Fruit fly (Drosophila melanogaster) whole organism, embryonic: ENCODE data around the gene CG34450.

Experiments
- ATbp ChIP-seq: fragments of 200-800 bp; sonication (Bioruptor generic); optimal IDR thresholded peaks from 2 replicates; lab custom pipeline; 2017; ENCODE audit warnings: missing biosample characterization, mild to moderate bottlenecking, missing genetic modification characterization, missing genetic modification reagents
- Blimp-1 ChIP-seq: fragments of 200-800 bp; sonication (Bioruptor generic); optimal IDR thresholded peaks from 3 replicates; lab custom pipeline; 2018; ENCODE audit warnings: missing biosample characterization, missing genetic modification characterization, mild to moderate bottlenecking, moderate library complexity, missing genetic modification reagents
- CG10366 ChIP-seq: fragments of 200-800 bp; sonication (Bioruptor generic); IDR thresholded peaks from 2 replicates; pipeline ENCODE4 v1.3.6; 2022; ENCODE audit warnings: missing biosample characterization, missing genetic modification characterization
- CG10431 ChIP-seq: fragments of 200-800 bp; sonication (Bioruptor generic); optimal IDR thresholded peaks from 3 replicates; lab custom pipeline; 2018; ENCODE audit warnings: missing biosample characterization, mild to moderate bottlenecking, missing genetic modification characterization
- CG10979 ChIP-seq: fragments of 200-800 bp; sonication (Bioruptor generic); optimal IDR thresholded peaks from 2 replicates; lab custom pipeline; 2018; ENCODE audit warnings: missing biosample characterization, mild to moderate bottlenecking, missing genetic modification characterization, moderate library complexity
- CG13775 ChIP-seq: fragments of 200-800 bp; sonication (Bioruptor generic); optimal IDR thresholded peaks from 3 replicates; lab custom pipeline; 2017; ENCODE audit warnings: missing biosample characterization, mild to moderate bottlenecking, missing genetic modification characterization
- CG16813 ChIP-seq: fragments of 200-800 bp; sonication (Bioruptor generic); IDR thresholded peaks from 3 replicates; pipeline ENCODE4 v1.3.6; 2022; ENCODE audit warnings: missing biosample characterization, missing genetic modification characterization; ENCODE audit not compliant: partially characterized antibody
- CG2199 ChIP-seq: fragments of 200-800 bp; sonication (Bioruptor generic); IDR thresholded peaks from 3 replicates; pipeline ENCODE4 v1.3.6; 2022; ENCODE audit warnings: missing biosample characterization, missing genetic modification characterization
- CG31441 ChIP-seq: fragments of 200-800 bp; sonication (Bioruptor generic); IDR thresholded peaks from 2 replicates; pipeline ENCODE4 v1.3.6; 2022; ENCODE audit warnings: missing biosample characterization, missing genetic modification characterization
- CG32532 ChIP-seq: fragments of 200-800 bp; sonication (Bioruptor generic); IDR thresholded peaks from 2 replicates; pipeline ENCODE4 v1.3.6; 2022; ENCODE audit warnings: missing biosample characterization, missing genetic modification characterization
- CG32772 ChIP-seq: fragments of 200-800 bp; sonication (Bioruptor generic); IDR thresholded peaks from 2 replicates; pipeline ENCODE4 v1.3.6; 2022; ENCODE audit warnings: missing biosample characterization, missing genetic modification characterization
- CG33213 ChIP-seq: fragments of 200-800 bp; sonication (Bioruptor generic); optimal IDR thresholded peaks from 3 replicates; lab custom pipeline; 2016; ENCODE audit warnings: missing biosample characterization, missing genetic modification characterization
- CG42726 ChIP-seq: fragments of 200-800 bp; sonication (Bioruptor generic); IDR thresholded peaks from 2 replicates; pipeline ENCODE4 v1.3.6; 2022; ENCODE audit warnings: missing biosample characterization, missing genetic modification characterization; ENCODE audit not compliant: partially characterized antibody
- CG4360 ChIP-seq: fragments of 200-800 bp; sonication (Bioruptor generic); IDR thresholded peaks from 2 replicates; pipeline ENCODE4 v1.3.6; 2022; ENCODE audit warnings: missing biosample characterization, missing genetic modification characterization
- CG4424 ChIP-seq: fragments of 200-800 bp; sonication (Bioruptor generic); optimal IDR thresholded peaks from 3 replicates; lab custom pipeline; 2016; ENCODE audit warnings: missing biosample characterization, missing genetic modification characterization
- CG6175 ChIP-seq: fragments of 200-800 bp; sonication (Bioruptor generic); IDR thresholded peaks from 3 replicates; pipeline ENCODE4 v1.3.6; 2022; ENCODE audit warnings: missing biosample characterization, missing genetic modification characterization
- Drgx ChIP-seq: fragments of 200-800 bp; sonication (Bioruptor generic); IDR thresholded peaks from 2 replicates; pipeline ENCODE4 v1.3.6; 2022; ENCODE audit warnings: missing biosample characterization, missing genetic modification characterization
- E2f2 ChIP-seq: fragments of 200-800 bp; sonication (Bioruptor generic); IDR thresholded peaks from 2 replicates; pipeline ENCODE4 v1.3.6; 2022; ENCODE audit warnings: missing biosample characterization, missing genetic modification characterization
- HLH3B ChIP-seq: fragments of 200-800 bp; sonication (Bioruptor generic); IDR thresholded peaks from 2 replicates; pipeline ENCODE4 v1.3.6; 2022; ENCODE audit warnings: missing biosample characterization, missing genetic modification characterization
- Hmr ChIP-seq: fragments of 200-800 bp; sonication (Bioruptor generic); optimal IDR thresholded peaks from 3 replicates; lab custom pipeline; 2017; ENCODE audit warnings: mild to moderate bottlenecking, missing biosample characterization, missing genetic modification reagents, missing genetic modification characterization
- Meics ChIP-seq: fragments of 200-800 bp; sonication (Bioruptor generic); optimal IDR thresholded peaks from 2 replicates; lab custom pipeline; 2017; ENCODE audit warnings: missing biosample characterization, mild to moderate bottlenecking, missing genetic modification characterization
- Nf-YA ChIP-seq: fragments of 200-800 bp; sonication (Bioruptor generic); IDR thresholded peaks from 2 replicates; pipeline ENCODE4 v1.3.6; 2022; ENCODE audit warnings: missing biosample characterization, missing genetic modification characterization
- Rfx ChIP-seq: fragments of 200-800 bp; sonication (Bioruptor generic); IDR thresholded peaks from 2 replicates; pipeline ENCODE4 v1.3.6; 2022; ENCODE audit warnings: missing biosample characterization, missing genetic modification characterization
- Sin3A ChIP-seq: fragments of >200 bp; optimal IDR thresholded peaks from 2 replicates; lab custom pipeline; 2018
- Taf1 ChIP-seq: fragments of 200-800 bp; sonication (Bioruptor generic); IDR thresholded peaks from 2 replicates; pipeline ENCODE4 v1.3.6; 2022; ENCODE audit warnings: missing biosample characterization, missing genetic modification characterization
- al ChIP-seq: fragments of 200-800 bp; sonication (Bioruptor generic); IDR thresholded peaks from 2 replicates; pipeline ENCODE4 v1.3.6; 2022; ENCODE audit warnings: missing biosample characterization, missing genetic modification characterization
- aop ChIP-seq: fragments of 200-800 bp; sonication (Bioruptor generic); IDR thresholded peaks from 2 replicates; pipeline ENCODE4 v1.3.6; 2022; ENCODE audit warnings: missing biosample characterization, missing genetic modification characterization
- bab2 ChIP-seq: fragments of 200-800 bp; sonication (Bioruptor generic); optimal IDR thresholded peaks from 2 replicates; lab custom pipeline; 2016; ENCODE audit warnings: missing biosample characterization, missing genetic modification characterization
- bsh ChIP-seq, 2 experiments: fragments of 200-800 bp; sonication (Bioruptor generic); optimal IDR thresholded peaks; 2 replicates each; lab custom pipeline; 2017 to 2018; ENCODE audit warnings: mild to moderate bottlenecking in 2 of 2, missing biosample characterization in 2 of 2, missing genetic modification characterization in 2 of 2, moderate library complexity in 1 of 2
- chinmo ChIP-seq: fragments of 200-800 bp; sonication (Bioruptor generic); IDR thresholded peaks from 4 replicates; pipeline ENCODE4 v1.3.6; 2022; ENCODE audit warnings: missing biosample characterization, missing genetic modification characterization; ENCODE audit not compliant: partially characterized antibody
- chn ChIP-seq: fragments of 200-800 bp; sonication (Bioruptor generic); optimal IDR thresholded peaks from 2 replicates; lab custom pipeline; 2016; ENCODE audit warnings: missing biosample characterization, missing genetic modification characterization
- croc ChIP-seq: fragments of 200-800 bp; sonication (Bioruptor generic); conservative IDR thresholded peaks from 3 replicates; pipeline ENCODE4 v1.3.6; 2022; ENCODE audit warnings: missing biosample characterization, missing genetic modification characterization
- crol ChIP-seq: fragments of 200-800 bp; sonication (Bioruptor generic); IDR thresholded peaks from 2 replicates; pipeline ENCODE4 v1.3.6; 2022; ENCODE audit warnings: missing biosample characterization, missing genetic modification characterization
- disco-r ChIP-seq: fragments of 200-800 bp; sonication (Bioruptor generic); optimal IDR thresholded peaks from 2 replicates; lab custom pipeline; 2016; ENCODE audit warnings: missing biosample characterization, missing genetic modification characterization
- dysf ChIP-seq: fragments of 200-800 bp; sonication (Bioruptor generic); IDR thresholded peaks from 3 replicates; pipeline ENCODE4 v1.3.6; 2022; ENCODE audit warnings: missing biosample characterization, missing genetic modification characterization
- gro ChIP-seq: fragments of 200-800 bp; sonication (Bioruptor generic); optimal IDR thresholded peaks from 2 replicates; lab custom pipeline; 2016; ENCODE audit warnings: missing biosample characterization, missing genetic modification characterization
- gt ChIP-seq: fragments of 200-800 bp; sonication (Bioruptor generic); IDR thresholded peaks from 2 replicates; pipeline ENCODE4 v1.3.6; 2022; ENCODE audit warnings: missing biosample characterization, missing genetic modification characterization
- klu ChIP-seq: fragments of 200-800 bp; sonication (Bioruptor generic); IDR thresholded peaks from 2 replicates; pipeline ENCODE4 v1.3.6; 2022; ENCODE audit warnings: missing biosample characterization, missing genetic modification characterization
- lov ChIP-seq, 2 experiments: fragments of 200-800 bp in 1 of 2; fragments of >200 bp in 1 of 2; sonication (Bioruptor generic) in 1 of 2; IDR thresholded peaks in 1 of 2; optimal IDR thresholded peaks in 1 of 2; 2 replicates in 1 of 2; 3 replicates in 1 of 2; pipeline versions ENCODE4 v1.3.6 to Lab custom; 2017 to 2022; ENCODE audit warnings: missing biosample characterization in 1 of 2, missing genetic modification characterization in 1 of 2
- phol ChIP-seq: fragments of 200-800 bp; sonication (Bioruptor generic); optimal IDR thresholded peaks from 3 replicates; lab custom pipeline; 2018; ENCODE audit warnings: missing biosample characterization, mild to moderate bottlenecking, missing genetic modification characterization, moderate library complexity
- row ChIP-seq: fragments of 200-800 bp; sonication (Bioruptor generic); IDR thresholded peaks from 3 replicates; pipeline ENCODE4 v1.3.6; 2022; ENCODE audit warnings: missing biosample characterization, missing genetic modification characterization
- sima ChIP-seq: fragments of 200-800 bp; sonication (Bioruptor generic); optimal IDR thresholded peaks from 2 replicates; lab custom pipeline; 2016; ENCODE audit warnings: missing biosample characterization, missing genetic modification characterization
- sr ChIP-seq: fragments of 200-800 bp; sonication (Bioruptor generic); IDR thresholded peaks from 3 replicates; pipeline ENCODE4 v1.3.6; 2022; ENCODE audit warnings: missing biosample characterization, missing genetic modification characterization
- tgo ChIP-seq: fragments of 200-800 bp; sonication (Bioruptor generic); IDR thresholded peaks from 3 replicates; pipeline ENCODE4 v1.3.6; 2022; ENCODE audit warnings: missing biosample characterization, missing genetic modification characterization
- ttk ChIP-seq: fragments of 200-800 bp; sonication (Bioruptor generic); IDR thresholded peaks from 2 replicates; pipeline ENCODE4 v2.1.2; 2022; ENCODE audit warnings: missing biosample characterization, missing genetic modification characterization
- z ChIP-seq: fragments of 200-800 bp; sonication (Bioruptor generic); IDR thresholded peaks from 3 replicates; pipeline ENCODE4 v1.3.6; 2022; ENCODE audit warnings: missing biosample characterization, missing genetic modification characterization

CG34450 gene

dm6 chrX:9343480-9344477 is 13.5 kb upstream of the CG34450 start (continued):
- TF ChIP-seq CG2199 (GFP tag; lab: Robert Waterston, UW) (no peak), dysf (GFP tag; lab: Robert Waterston, UW) (peak; percentile 68), CG33213 (GFP tag; lab: Kevin White, UChicago) (peak; percentile 15), aop (GFP tag; lab: Robert Waterston, UW) (0 out of 2 replicates have a peak, but pooled peaks have one; percentile 32), gro (GFP tag; lab: Kevin White, UChicago) (peak; percentile 68), Taf1 (GFP tag; lab: Robert Waterston, UW) (peak; percentile 75), CG10431 (GFP tag; lab: Kevin White, UChicago) (no peak)

dm6 chrX:9332208-9332607 is 1.9 kb upstream of the CG34450 start:
- 0 out of 2 replicates have a peak, but pooled peaks have one; percentile 9 for TF ChIP-seq ttk (GFP tag; lab: Robert Waterston, UW)
- peak; percentile 86 for TF ChIP-seq crol (GFP tag; lab: Robert Waterston, UW)
- peak; percentile 6 for TF ChIP-seq phol
- TF ChIP-seq disco-r (GFP tag; lab: Kevin White, UChicago): no peak
- 0 out of 2 replicates have a peak, but pooled peaks have one; percentile 37 for TF ChIP-seq CG42726 (GFP tag; lab: Robert Waterston, UW)
- TF ChIP-seq CG31441 (GFP tag; lab: Robert Waterston, UW): no peak
- peak; percentile 38; the same call in 1 of the 3 replicates for TF ChIP-seq CG6175 (GFP tag; lab: Robert Waterston, UW)
- TF ChIP-seq Meics (GFP tag; lab: Kevin White, UChicago): peak; percentile 10
- peak; percentile 8 for TF ChIP-seq CG10979 (tag; lab: Kevin White, UChicago)
- no peak for TF ChIP-seq tgo (GFP tag; lab: Robert Waterston, UW)
- TF ChIP-seq sr (GFP tag; lab: Robert Waterston, UW): 0 out of 3 replicates have a peak, but pooled peaks have one; percentile 33
- TF ChIP-seq z (GFP tag; lab: Robert Waterston, UW): 0 out of 3 replicates have a peak, but pooled peaks have one; percentile 38
- peak; percentile 55 for TF ChIP-seq CG4360 (GFP tag; lab: Robert Waterston, UW)
- no peak for TF ChIP-seq ATbp (GFP tag; lab: Kevin White, UChicago)
- peak in 1 of 2 experiments; percentile 14 for TF ChIP-seq bsh (GFP tag; optimal IDR thresholded peaks at IDR 0.05; lab: Kevin White, UChicago)
- TF ChIP-seq al (GFP tag; lab: Robert Waterston, UW): no peak
- no peak for TF ChIP-seq croc
- no peak for TF ChIP-seq E2f2 (GFP tag; lab: Robert Waterston, UW)
- no peak for TF ChIP-seq bab2
- TF ChIP-seq row (GFP tag; lab: Robert Waterston, UW): no peak
- TF ChIP-seq CG32532 (GFP tag; lab: Robert Waterston, UW): 0 out of 2 replicates have a peak, but pooled peaks have one; percentile 18
- TF ChIP-seq chinmo: peak; percentile 73; the same call in 1 of the 4 replicates
- no peak for TF ChIP-seq CG16813
- no peak for TF ChIP-seq gt
- TF ChIP-seq Blimp-1 (GFP tag; lab: Kevin White, UChicago): peak; percentile 9
- TF ChIP-seq Hmr (GFP tag; lab: Kevin White, UChicago): no peak
- 0 out of 2 replicates have a peak, but pooled peaks have one; percentile 17 for TF ChIP-seq Nf-YA (GFP tag; lab: Robert Waterston, UW)
- TF ChIP-seq chn: no peak
- TF ChIP-seq CG32772 (GFP tag; lab: Robert Waterston, UW): no peak
- no peak for TF ChIP-seq CG10366 (GFP tag; lab: Robert Waterston, UW)
- TF ChIP-seq HLH3B (GFP tag; lab: Robert Waterston, UW): 0 out of 2 replicates have a peak, but pooled peaks have one; percentile 9
- TF ChIP-seq Drgx (GFP tag; lab: Robert Waterston, UW): 0 out of 2 replicates have a peak, but pooled peaks have one; percentile 10
- TF ChIP-seq klu (GFP tag; lab: Robert Waterston, UW): no peak
- TF ChIP-seq lov (optimal IDR thresholded peaks at IDR 0.05; lab: Kevin White, UChicago): no peak
- 0 out of 3 replicates have a peak, but pooled peaks have one; percentile 46 for TF ChIP-seq lov (GFP tag; IDR thresholded peaks at IDR 0.05; lab: Robert Waterston, UW)
- no peak for TF ChIP-seq CG4424 (GFP tag; lab: Kevin White, UChicago)
- TF ChIP-seq CG13775 (GFP tag; lab: Kevin White, UChicago): no peak
- TF ChIP-seq sima: no peak
- TF ChIP-seq Rfx (GFP tag; lab: Robert Waterston, UW): peak; percentile 32; the same call in 1 of the 2 replicates
- no peak for TF ChIP-seq Sin3A
